Fruit fly (Drosophila melanogaster) ovary, adult (tissue): ENCODE data around the gene CG14195.

Experiments
- CG17801 ChIP-seq: fragments of 200-800 bp; optimal IDR thresholded peaks from 2 replicates; lab custom pipeline; 2019; ENCODE audit warnings: missing biosample characterization, mild to moderate bottlenecking, missing genetic modification characterization, moderate library complexity; ENCODE audit not compliant: partially characterized antibody

Gene CG14195

DNA sequence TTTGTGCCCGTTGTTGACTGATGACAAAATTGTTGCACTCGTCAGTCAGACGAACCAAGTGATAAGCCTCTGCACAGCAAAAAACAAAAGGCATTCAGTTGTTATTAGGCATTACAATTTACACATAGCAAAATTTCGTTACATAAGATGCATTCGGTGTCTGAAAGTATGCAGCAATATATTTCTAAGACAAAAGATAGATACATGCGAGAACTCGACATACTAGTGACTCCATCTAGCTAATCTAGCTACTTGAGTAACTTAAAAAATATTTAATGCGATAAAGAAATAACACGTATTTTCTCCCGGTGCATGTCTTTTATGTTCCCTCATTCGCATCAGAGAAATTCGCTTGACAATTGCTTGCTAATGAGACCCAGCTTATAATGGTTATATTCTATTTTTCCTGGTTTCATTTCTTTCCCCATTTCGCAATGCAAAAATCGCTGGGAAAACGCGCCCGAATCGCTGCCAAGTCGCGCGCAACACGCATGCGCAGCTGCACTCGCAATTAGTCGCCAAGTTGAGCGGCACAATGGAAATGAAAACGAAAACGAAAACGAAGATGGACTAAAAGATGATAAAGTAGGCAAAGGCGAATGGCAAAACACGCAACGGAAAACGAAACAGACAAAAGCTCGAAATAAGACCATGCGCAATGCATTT lies 49.5 kb downstream of the CG14195 start:
- no peak for TF ChIP-seq CG17801 (GFP tag; lab: Kevin White, UChicago)

DNA sequence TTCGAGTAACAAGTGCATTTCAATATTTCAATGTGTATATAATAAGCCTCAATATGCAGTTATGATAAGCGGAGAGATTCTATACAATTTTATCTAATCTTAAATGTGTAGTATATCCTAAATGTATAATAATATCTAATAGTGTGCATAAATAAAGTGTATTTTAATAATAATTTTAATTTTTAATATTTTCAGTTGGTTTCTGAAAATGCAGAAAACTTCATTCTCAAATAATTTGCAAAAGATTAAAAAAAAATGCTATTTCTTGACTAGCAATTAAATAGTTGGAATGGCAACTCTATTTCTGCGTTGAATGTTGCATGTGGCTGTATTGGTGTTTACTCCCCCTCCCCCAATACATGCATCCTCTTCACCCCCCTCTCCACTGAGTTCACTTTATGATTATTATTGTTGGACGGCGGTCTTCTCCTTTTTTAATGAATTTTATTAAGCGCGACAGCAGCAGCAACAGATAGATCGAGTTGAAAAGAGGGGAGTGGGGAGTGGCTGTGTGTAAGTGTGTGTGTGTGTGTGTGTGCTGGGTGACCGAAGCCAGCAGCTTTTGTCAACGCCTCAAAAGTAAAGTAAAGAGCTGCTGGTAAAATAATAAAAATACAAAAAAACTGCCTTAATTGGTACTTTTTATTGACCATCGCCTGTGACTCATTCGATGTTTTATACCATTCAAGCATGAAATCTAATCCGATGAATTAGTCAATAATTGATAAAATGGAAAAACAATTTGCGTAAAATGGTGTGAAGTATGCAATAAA lies 51.1 kb downstream of the CG14195 start:
- no peak for TF ChIP-seq CG17801 (GFP tag; lab: Kevin White, UChicago)

DNA sequence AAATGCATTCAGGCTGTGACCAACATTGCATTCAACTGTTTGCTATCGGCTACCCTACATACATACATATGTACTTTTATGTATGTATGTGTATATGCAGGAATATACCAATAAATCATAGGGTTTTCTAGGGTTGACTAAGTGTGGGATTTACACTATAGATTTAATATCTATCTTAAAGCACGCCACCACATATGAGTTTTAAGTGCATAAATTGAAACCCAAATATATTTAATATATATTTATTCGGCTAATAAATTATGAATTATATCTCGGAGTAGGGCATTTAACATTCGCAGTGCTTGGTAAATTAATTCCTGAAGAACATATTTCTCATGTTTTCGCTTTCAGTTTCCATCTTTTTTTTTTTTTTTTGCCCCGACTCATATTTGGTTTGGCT lies 51.9 kb downstream of the CG14195 start:
- TF ChIP-seq CG17801 (GFP tag; lab: Kevin White, UChicago), result no peak
